Fruit fly (Drosophila melanogaster): ENCODE results near the gene Ctl2.

Ctl2 gene

DNA sequence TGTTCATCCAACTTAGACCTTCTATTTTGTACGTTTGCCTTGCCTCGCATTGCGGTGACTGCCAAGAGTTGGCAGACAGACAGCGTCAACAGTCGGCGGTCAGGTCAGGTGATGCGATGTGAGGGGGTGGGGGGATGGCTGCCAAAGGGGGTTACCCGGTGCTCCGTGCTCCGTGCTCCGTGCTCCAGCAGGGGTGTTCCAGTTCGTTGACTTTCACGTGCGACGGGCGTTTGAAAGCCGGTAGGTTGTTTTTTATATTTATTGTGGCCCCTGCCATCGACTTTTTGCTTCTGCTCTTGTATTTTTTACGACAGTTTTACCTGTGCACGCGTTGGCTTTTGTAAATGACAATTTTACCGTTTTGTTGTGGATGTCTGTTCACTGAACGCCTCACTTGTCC lies 41.1 kb upstream of the Ctl2 start:
- TF ChIP-seq Dfd (GFP tag; optimal IDR thresholded peaks at IDR 0.05) (no peak), Hr78 (GFP tag; optimal IDR thresholded peaks at IDR 0.05) (no peak), Rel (GFP tag; optimal IDR thresholded peaks at IDR 0.05) (no peak), Rel (tag; optimal IDR thresholded peaks at IDR 0.05) (peak; percentile 49), OdsH (GFP tag; optimal IDR thresholded peaks at IDR 0.05) (no peak)

DNA sequence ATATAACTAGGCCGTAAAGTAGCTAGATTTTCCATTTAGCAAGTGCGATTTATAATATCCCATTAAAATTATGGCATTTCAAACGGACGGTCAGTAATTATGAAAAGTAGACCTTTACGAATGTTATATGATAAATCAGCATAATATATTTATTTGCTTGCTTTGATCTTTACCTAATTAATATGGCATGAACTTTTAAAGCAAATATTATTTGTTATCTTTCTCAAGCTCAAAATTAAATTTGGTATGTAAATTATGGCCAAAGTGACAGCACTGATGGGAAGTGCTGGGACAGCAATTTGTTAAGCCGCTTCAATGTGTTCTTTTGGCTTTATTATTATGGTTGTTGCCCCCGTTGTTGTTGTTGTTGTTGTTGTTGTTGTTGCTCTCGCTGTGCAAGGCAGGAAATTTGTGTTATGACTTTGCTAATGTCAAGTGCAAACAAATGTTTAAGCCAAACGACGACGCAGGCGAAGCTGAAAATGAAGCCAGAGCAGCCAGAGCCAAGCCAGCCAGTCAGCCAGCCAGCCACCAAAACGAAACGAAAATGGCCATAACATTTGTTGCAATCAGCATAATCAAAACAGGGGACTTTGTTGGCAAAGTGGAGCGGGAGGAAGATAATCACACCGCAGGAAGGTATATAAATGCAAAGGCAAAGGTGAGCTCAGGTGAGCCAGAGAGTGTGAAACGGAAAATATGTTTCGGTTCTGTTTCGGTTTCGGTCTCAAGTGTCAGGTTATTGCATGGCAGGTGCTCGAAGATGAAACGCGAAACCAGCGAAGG lies 40.5 kb upstream of the Ctl2 start:
- TF ChIP-seq Vsx2 (GFP tag; optimal IDR thresholded peaks at IDR 0.05; ENCODE audit: partially characterized antibody), result peak; percentile 16
- TF ChIP-seq fru (GFP tag; optimal IDR thresholded peaks at IDR 0.05), result no peak
- TF ChIP-seq Dfd (GFP tag; optimal IDR thresholded peaks at IDR 0.05), result peak; percentile 9
- TF ChIP-seq Rel (GFP tag; optimal IDR thresholded peaks at IDR 0.05), result no peak
- peak; percentile 53 for TF ChIP-seq Rel (tag; optimal IDR thresholded peaks at IDR 0.05)
- TF ChIP-seq Abd-B (GFP tag; optimal IDR thresholded peaks at IDR 0.05), result no peak
- TF ChIP-seq Myc (optimal IDR thresholded peaks at IDR 0.05), result peak; percentile 39

DNA sequence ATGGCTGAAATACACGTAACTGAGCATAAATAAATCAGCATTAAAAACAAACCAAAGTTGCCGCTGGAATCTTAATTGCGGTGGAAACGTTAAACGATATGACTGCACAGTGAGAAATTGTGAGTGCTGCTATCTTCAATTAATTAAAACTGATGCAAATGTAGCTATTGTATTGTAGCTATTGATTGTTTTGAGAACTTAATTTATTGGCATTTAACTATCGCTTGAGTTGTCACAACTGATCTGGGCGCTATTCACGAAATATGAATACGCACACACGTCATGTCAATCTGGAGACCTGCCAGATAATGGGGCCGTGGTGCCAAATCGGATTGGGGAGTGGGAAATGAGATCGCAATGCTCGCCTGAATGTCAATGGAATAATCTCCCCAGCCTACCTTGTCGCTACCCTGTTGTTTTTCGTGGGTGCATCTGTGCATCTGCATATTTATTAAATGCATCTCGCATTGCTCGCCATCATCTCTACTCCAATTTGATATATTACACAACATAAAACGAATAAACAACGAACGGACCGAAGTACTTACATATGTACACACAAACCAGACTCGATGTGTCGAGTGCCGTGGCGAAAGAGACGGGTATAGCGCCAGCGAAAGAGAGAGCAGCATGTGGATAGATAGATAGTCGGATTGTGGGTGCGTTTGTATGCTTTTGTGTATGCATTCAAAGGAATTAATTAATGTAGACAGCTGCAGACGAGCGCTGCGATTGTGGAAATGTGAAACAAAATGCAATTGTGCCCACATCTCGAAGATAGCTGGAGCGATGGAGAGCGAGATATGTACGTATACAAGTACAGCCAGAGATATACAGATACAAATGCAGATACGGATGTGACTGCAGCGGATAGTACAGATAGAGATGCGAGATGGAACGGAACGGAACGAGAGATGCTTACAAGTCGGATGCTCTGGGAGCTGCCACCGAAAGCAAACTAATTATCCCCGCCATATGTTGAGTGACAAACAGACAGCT lies 39.4 kb upstream of the Ctl2 start:
- peak; percentile 17 for TF ChIP-seq rgr (GFP tag; optimal IDR thresholded peaks at IDR 0.05)
- TF ChIP-seq foxo (GFP tag; optimal IDR thresholded peaks at IDR 0.05), result peak in 1 of 2 experiments; percentile 45
- TF ChIP-seq fru (GFP tag; optimal IDR thresholded peaks at IDR 0.05), result peak; percentile 12
- TF ChIP-seq CG9705 (GFP tag; optimal IDR thresholded peaks at IDR 0.05), result no peak

DNA sequence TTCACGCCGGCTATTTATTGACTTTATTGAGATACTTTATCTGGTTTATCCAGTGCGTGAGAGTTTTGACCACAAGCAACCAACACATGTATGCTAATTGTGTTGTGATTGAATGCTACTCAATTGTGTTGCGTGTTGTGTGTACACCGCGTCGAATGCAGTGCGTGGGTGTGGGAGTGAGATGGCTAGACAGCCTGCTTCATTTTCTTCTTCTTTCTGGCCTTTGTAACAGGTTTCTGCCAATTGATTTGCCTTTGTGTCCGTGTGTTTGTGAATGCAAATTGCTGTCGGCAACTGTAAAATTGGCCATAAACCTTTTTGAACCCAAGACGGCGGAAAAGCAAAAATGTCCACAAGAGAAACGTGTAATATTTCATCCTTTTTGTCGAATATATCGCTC lies 36.3 kb upstream of the Ctl2 start:
- no peak for TF ChIP-seq Myc (optimal IDR thresholded peaks at IDR 0.05)
- TF ChIP-seq OdsH (GFP tag; optimal IDR thresholded peaks at IDR 0.05), result no peak
- no peak for TF ChIP-seq lola (GFP tag; optimal IDR thresholded peaks at IDR 0.05)
- TF ChIP-seq Dif (GFP tag; optimal IDR thresholded peaks at IDR 0.05; ENCODE audit: partially characterized antibody), result no peak
- no peak for TF ChIP-seq dl (GFP tag; optimal IDR thresholded peaks at IDR 0.05; ENCODE audit: insufficient read depth in 1 of 2, partially characterized antibody in 2 of 2)
- no peak for TF ChIP-seq ey (GFP tag; optimal IDR thresholded peaks at IDR 0.05)
- TF ChIP-seq psq (GFP tag; optimal IDR thresholded peaks at IDR 0.05), result no peak
- no peak for TF ChIP-seq brk (GFP tag; optimal IDR thresholded peaks at IDR 0.05)

DNA sequence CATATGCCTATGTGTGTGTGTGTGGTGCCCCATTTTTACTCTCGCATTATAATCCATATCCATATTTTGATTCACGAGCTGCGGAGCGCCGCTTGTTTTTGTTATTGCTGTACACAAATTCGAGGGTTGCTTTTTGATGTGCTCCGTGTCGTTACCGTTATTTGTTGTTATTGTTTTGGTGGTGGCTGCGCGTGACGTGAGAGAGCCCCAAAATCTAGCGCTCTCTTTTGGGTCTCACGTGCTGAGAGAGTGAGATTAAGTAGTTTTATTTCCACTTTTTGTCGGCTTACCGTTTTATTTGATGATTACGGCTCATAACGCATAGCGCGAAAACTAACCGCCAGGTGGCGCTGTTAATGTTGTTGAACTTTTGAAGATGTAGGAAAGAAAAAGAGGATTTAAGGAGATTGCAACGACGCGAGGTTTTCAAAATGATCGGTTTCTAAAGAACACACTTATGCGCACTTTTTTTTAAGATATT lies 35.8 kb upstream of the Ctl2 start:
- no peak for TF ChIP-seq Hr83 (GFP tag; optimal IDR thresholded peaks at IDR 0.05; ENCODE audit: poor library complexity, severe bottlenecking)
- no peak for TF ChIP-seq CG32264 (GFP tag; optimal IDR thresholded peaks at IDR 0.05)
- TF ChIP-seq dl (GFP tag; optimal IDR thresholded peaks at IDR 0.05; ENCODE audit: insufficient read depth in 1 of 2, partially characterized antibody in 2 of 2), result no peak
- TF ChIP-seq foxo (GFP tag; optimal IDR thresholded peaks at IDR 0.05), result no peak
- no peak for TF ChIP-seq tai (GFP tag; optimal IDR thresholded peaks at IDR 0.05)
- TF ChIP-seq h (GFP tag; optimal IDR thresholded peaks at IDR 0.05), result no peak
- no peak for TF ChIP-seq psq (GFP tag; optimal IDR thresholded peaks at IDR 0.05)
- no peak for TF ChIP-seq GATAd (GFP tag; optimal IDR thresholded peaks at IDR 0.05)
- no peak for TF ChIP-seq Sp1 (GFP tag; optimal IDR thresholded peaks at IDR 0.05)
- TF ChIP-seq usp (GFP tag; optimal IDR thresholded peaks at IDR 0.05), result no peak
- TF ChIP-seq N (GFP tag; optimal IDR thresholded peaks at IDR 0.05), result no peak
- no peak for TF ChIP-seq dsf (GFP tag; optimal IDR thresholded peaks at IDR 0.05; ENCODE audit: borderline replicate concordance)
- no peak for TF ChIP-seq CrebA (GFP tag; optimal IDR thresholded peaks at IDR 0.05; ENCODE audit: borderline replicate concordance)
- no peak for TF ChIP-seq pan (optimal IDR thresholded peaks at IDR 0.05)
- no peak for TF ChIP-seq Hr78 (GFP tag; optimal IDR thresholded peaks at IDR 0.05)
